Worm (Caenorhabditis elegans): ENCODE measurements around the gene rad-51.

Gene rad-51

DNA sequence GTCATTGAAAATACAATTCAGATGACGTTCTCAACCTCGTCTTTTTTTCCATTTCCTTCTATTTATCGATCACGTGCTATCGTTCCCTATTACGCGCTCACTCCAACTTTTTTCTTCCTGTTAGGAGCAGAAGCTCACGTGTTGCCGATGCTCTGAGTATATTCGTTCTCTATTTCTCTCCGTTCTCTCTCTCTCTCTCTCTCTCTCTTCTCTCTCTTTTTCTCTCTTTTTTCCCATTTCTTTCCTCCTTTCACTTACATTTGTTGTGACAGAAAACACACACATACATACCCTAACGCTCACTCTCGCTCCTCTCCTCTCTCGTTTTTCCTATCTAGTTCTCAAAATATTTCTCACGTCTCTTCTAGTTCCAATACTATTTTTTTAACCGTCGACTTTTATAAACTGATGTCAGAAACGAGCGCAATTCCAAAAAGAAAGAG, 31.7 kb downstream of the rad-51 start (continued):
- TF ChIP-seq ZK337.2 (GFP tag; IDR thresholded peaks at IDR 0.05) (no peak), nhr-42 (GFP tag; IDR thresholded peaks at IDR 0.05) (no peak), nhr-11 (tag; optimal IDR thresholded peaks at IDR 0.05) (peak; percentile 96), nhr-28 (tag; optimal IDR thresholded peaks at IDR 0.05) (peak; percentile 90), ceh-32 (tag; optimal IDR thresholded peaks at IDR 0.05; ENCODE audit: poor library complexity) (no peak), R02D3.7 (tag; optimal IDR thresholded peaks at IDR 0.05) (no peak), Y5F2A.4 (GFP tag; optimal IDR thresholded peaks at IDR 0.05) (no peak), mes-2 (tag; optimal IDR thresholded peaks at IDR 0.05; ENCODE audit: poor library complexity, severe bottlenecking) (peak; percentile 70), jun-1 (tag; optimal IDR thresholded peaks at IDR 0.05) (peak; percentile 80), F49E8.2 (tag; optimal IDR thresholded peaks at IDR 0.05; ENCODE audit: borderline replicate concordance) (no peak), zfp-3 (GFP tag; conservative IDR thresholded peaks at IDR 0.05) (0 out of 2 replicates have a peak, but pooled peaks have one; percentile 50)

DNA sequence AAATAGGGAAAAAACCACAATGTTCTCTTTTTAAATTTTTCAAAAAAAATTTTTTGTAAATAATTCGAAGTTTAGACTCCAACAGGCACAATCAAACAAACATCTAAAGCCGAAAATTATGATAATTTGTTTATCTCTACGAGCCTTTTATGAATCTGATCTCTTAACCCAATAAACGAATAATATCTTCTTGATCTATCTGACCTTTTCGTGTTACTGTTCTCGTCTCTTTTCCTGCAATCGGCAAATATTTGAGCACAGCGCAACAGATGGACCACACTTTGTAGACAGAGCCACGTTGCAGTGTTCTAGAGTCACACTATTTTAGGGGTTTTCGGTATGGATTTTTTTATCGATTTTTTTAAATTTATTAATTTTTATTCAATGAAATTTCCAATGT, 32.3 kb downstream of the rad-51 start:
- TF ChIP-seq aha-1 (tag) (peak; percentile 6), F49E8.2 (tag; optimal IDR thresholded peaks at IDR 0.05; ENCODE audit: borderline replicate concordance) (no peak), dmd-6 (GFP tag; IDR thresholded peaks at IDR 0.05) (no peak)

ce11 chrIV:10251261-10251660, 32.8 kb downstream of the rad-51 start:
- TF ChIP-seq nhr-28 (tag; optimal IDR thresholded peaks at IDR 0.05) (peak; percentile 27), daf-16 (GFP tag; optimal IDR thresholded peaks at IDR 0.05) (no peak), daf-16 (tag; optimal IDR thresholded peaks at IDR 0.05) (peak; percentile 33), daf-8 (GFP tag; IDR thresholded peaks at IDR 0.05) (no peak)

DNA sequence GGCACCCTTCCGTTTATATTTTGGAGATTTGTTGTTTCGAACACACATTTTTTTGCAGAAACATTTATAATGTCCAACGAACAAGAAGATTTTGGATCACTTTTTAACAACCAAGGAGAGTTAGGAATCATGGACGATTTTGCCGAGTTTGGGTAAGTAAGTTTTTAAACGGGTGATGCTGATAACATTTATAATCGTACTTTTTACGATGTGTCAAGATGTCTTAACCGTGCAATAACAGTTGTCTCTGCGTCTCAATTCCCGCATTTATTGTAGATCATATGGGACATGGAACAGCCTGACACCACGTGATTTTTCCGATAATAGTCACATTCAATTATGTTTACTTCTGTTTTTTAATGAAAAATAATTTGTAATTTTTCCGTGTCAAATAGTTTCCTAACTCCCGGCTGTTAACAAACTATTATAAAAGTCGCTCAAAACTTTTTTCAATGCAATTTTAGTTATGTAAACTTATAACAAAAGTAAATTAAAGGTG, 33.4 kb downstream of the rad-51 start, which contains the start of gene daf-14:
daf-14 (plus strand) TSS at position 51 of the 499 bp plus-strand sequence.
- TF ChIP-seq daf-16 (GFP tag; optimal IDR thresholded peaks at IDR 0.05) (no peak), daf-16 (tag; optimal IDR thresholded peaks at IDR 0.05) (peak; percentile 82), nhr-77 (tag; optimal IDR thresholded peaks at IDR 0.05) (peak; percentile 30), dve-1 (tag; optimal IDR thresholded peaks at IDR 0.05; ENCODE audit: insufficient read depth) (peak; percentile 77), lsy-2 (tag; optimal IDR thresholded peaks at IDR 0.05) (peak in 1 of 2 experiments; percentile 33), hlh-30 (tag; optimal IDR thresholded peaks at IDR 0.05; ENCODE audit: insufficient read depth) (peak; percentile 81), dpl-1 (GFP tag; optimal IDR thresholded peaks at IDR 0.05) (peak; percentile 15), nhr-48 (tag; optimal IDR thresholded peaks at IDR 0.05) (peak; percentile 20), aha-1 (tag) (peak; percentile 74), ceh-44 (GFP tag; IDR thresholded peaks at IDR 0.05) (no peak), unc-62 (GFP tag; optimal IDR thresholded peaks at IDR 0.05 in 1 of 2) (peak in 1 of 2 experiments; percentile 12), unc-62 (tag; optimal IDR thresholded peaks at IDR 0.05) (no peak), php-3 (GFP tag; IDR thresholded peaks at IDR 0.05) (peak; percentile 49; the same call in 1 of the 2 replicates), madf-9 (GFP tag; conservative IDR thresholded peaks at IDR 0.05) (no peak), tag-97 (GFP tag; IDR thresholded peaks at IDR 0.05) (no peak), nhr-28 (tag; optimal IDR thresholded peaks at IDR 0.05) (peak; percentile 50), hlh-11 (tag; optimal IDR thresholded peaks at IDR 0.05) (peak; percentile 65), lin-15B (tag; optimal IDR thresholded peaks at IDR 0.05) (no peak), dmd-6 (GFP tag; IDR thresholded peaks at IDR 0.05) (peak; percentile 52), sdz-12 (GFP tag; optimal IDR thresholded peaks at IDR 0.05) (no peak), duxl-1 (tag; optimal IDR thresholded peaks at IDR 0.05; ENCODE audit: poor library complexity) (peak; percentile 25)

DNA sequence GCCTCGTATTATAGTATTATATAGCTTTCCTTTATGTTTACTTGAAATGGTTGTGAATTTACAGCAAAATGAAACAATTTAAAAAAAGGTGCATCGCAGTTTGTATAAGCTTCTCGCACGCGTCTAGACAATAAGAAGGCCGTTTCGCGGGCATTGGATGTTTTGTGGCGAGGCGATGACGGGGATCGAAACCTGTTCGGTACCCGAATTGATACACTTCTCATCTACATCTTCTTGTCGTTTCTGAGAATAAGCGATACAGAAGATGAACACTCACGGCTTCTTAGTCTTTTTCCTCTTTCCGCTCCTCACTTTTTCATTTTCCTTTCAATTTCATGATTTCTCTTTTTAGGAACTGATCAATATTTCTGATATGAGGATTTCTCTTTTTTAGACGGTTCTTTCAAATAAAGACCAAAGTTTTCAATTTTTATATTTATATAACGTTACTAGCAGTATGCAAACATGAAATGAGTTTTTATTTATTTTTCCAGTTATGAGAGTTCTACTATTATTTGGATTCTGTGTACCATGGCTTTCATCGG, 38.3 kb downstream of the rad-51 start, which contains the start of gene F01G10.10:
F01G10.10 (plus strand) TSS at position 495 of the 545 bp plus-strand sequence.
- peak; percentile 42; the same call in 1 of the 2 replicates for TF ChIP-seq egl-43 (GFP tag; IDR thresholded peaks at IDR 0.05)
- TF ChIP-seq mep-1 (tag; optimal IDR thresholded peaks at IDR 0.05) = peak; percentile 40
- no peak for TF ChIP-seq daf-16 (GFP tag; optimal IDR thresholded peaks at IDR 0.05)
- TF ChIP-seq daf-16 (tag; optimal IDR thresholded peaks at IDR 0.05) = peak; percentile 12
- TF ChIP-seq skn-1 (tag; optimal IDR thresholded peaks at IDR 0.05) = no peak
- TF ChIP-seq tra-1 (GFP tag; IDR thresholded peaks at IDR 0.05) = peak; percentile 41; the same call in 1 of the 2 replicates
- TF ChIP-seq spr-1 (tag; optimal IDR thresholded peaks at IDR 0.05) = peak; percentile 5
- no peak for TF ChIP-seq lsy-2 (tag; optimal IDR thresholded peaks at IDR 0.05)
- TF ChIP-seq pha-4 (GFP tag; IDR thresholded peaks at IDR 0.05) = no peak; the same call in 1 of the 2 replicates
- no peak for TF ChIP-seq pha-4 (tag; optimal IDR thresholded peaks at IDR 0.05)
- peak; percentile 25 for TF ChIP-seq nhr-102 (tag; optimal IDR thresholded peaks at IDR 0.05)
- peak; percentile 40 for TF ChIP-seq T20F7.1 (GFP tag; optimal IDR thresholded peaks at IDR 0.05)
- TF ChIP-seq mxl-3 (GFP tag; optimal IDR thresholded peaks at IDR 0.05) = peak; percentile 2
- TF ChIP-seq dpl-1 (GFP tag; optimal IDR thresholded peaks at IDR 0.05) = peak; percentile 5
- TF ChIP-seq hlh-11 (tag; optimal IDR thresholded peaks at IDR 0.05) = peak; percentile 9

Data from whole organism, L4 larva.